Fruit fly (Drosophila melanogaster) whole organism, prepupa: ENCODE measurements around the gene CG17770.

Experiments used
- net ChIP-seq: fragments of 200-800 bp; sonication (Bioruptor generic); optimal IDR thresholded peaks from 3 replicates; lab custom pipeline; 2016; ENCODE audit warnings: missing biosample characterization, missing genetic modification characterization
- salr ChIP-seq, 2 experiments: fragments of 200-800 bp; sonication (Bioruptor generic); optimal IDR thresholded peaks; 3 replicates each; lab custom pipeline; 2016 to 2018; ENCODE audit warnings: missing biosample characterization in 2 of 2, missing genetic modification characterization in 2 of 2, mild to moderate bottlenecking in 1 of 2

DNA sequence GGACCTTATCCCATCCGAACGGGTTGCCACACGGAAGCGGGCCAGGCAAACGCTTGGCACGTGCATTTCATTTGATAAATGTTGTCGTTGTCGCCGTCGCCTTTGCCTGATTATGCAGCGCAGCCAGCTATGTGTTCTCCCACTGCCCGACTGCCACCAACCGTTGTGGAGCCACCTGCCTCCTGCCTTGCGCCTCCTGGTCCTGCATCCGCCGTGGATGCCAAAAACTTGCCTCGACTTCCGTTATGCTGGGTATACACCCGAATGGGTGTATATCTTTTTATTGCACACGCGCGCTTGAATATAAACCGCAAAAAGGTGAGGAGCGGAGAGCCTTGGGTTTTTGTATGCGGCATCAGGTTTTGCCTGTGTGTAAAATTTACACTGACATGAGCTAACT lies 19.9 kb upstream of the CG17770 start:
- no peak for TF ChIP-seq net (GFP tag; lab: Kevin White, UChicago)
- no peak for TF ChIP-seq salr (GFP tag; optimal IDR thresholded peaks at IDR 0.05; lab: Kevin White, UChicago)
